Fruit fly (Drosophila melanogaster): Measurements from ENCODE around the gene sturkopf.
A peak's percentile ranks its signal among the peaks of the same experiment; 100 is the strongest.

Gene sturkopf

dm6 chr3L:1298509-1298908 is 14.7 kb downstream of the sturkopf start, which contains the start of gene scf (continued):
- TF ChIP-seq CG16813 (GFP tag; IDR thresholded peaks at IDR 0.05; ENCODE audit: partially characterized antibody) (peak; percentile 33; the same call in 1 of the 3 replicates), prd (optimal IDR thresholded peaks at IDR 0.05) (no peak), prd (GFP tag; IDR thresholded peaks at IDR 0.05) (0 out of 3 replicates have a peak, but pooled peaks have one; percentile 32), stc (GFP tag; IDR thresholded peaks at IDR 0.05) (no peak), shn (GFP tag; optimal IDR thresholded peaks at IDR 0.05) (no peak), jigr1 (GFP tag; IDR thresholded peaks at IDR 0.05) (no peak), Hr39 (optimal IDR thresholded peaks at IDR 0.05) (no peak), Kr (GFP tag; optimal IDR thresholded peaks at IDR 0.05) (no peak), CG10431 (GFP tag; optimal IDR thresholded peaks at IDR 0.05) (no peak), CG11504 (tag; optimal IDR thresholded peaks at IDR 0.05) (no peak), Vsx1 (GFP tag; optimal IDR thresholded peaks at IDR 0.05) (no peak), Ssrp (tag; optimal IDR thresholded peaks at IDR 0.05) (no peak), hth (optimal IDR thresholded peaks at IDR 0.05) (no peak), fd96Cb (tag; optimal IDR thresholded peaks at IDR 0.05) (no peak), CG4282 (GFP tag; optimal IDR thresholded peaks at IDR 0.05) (peak; percentile 28), CG6654 (GFP tag; optimal IDR thresholded peaks at IDR 0.05) (no peak), CG5953 (GFP tag; IDR thresholded peaks at IDR 0.05) (no peak), Dad (GFP tag; optimal IDR thresholded peaks at IDR 0.05) (no peak), CG6272 (GFP tag; IDR thresholded peaks at IDR 0.05) (no peak), mld (GFP tag; IDR thresholded peaks at IDR 0.05; ENCODE audit: partially characterized antibody) (no peak), Doc2 (GFP tag; IDR thresholded peaks at IDR 0.05) (no peak), Hr3 (GFP tag; optimal IDR thresholded peaks at IDR 0.05) (no peak), CG15073 (GFP tag; optimal IDR thresholded peaks at IDR 0.05) (no peak), CG12942 (GFP tag; optimal IDR thresholded peaks at IDR 0.05) (no peak), CG31365 (tag; optimal IDR thresholded peaks at IDR 0.05) (no peak), dysf (GFP tag; IDR thresholded peaks at IDR 0.05) (no peak), HLH3B (GFP tag; IDR thresholded peaks at IDR 0.05) (no peak), NfI (GFP tag; optimal IDR thresholded peaks at IDR 0.05) (no peak), fru (optimal IDR thresholded peaks at IDR 0.05) (no peak), CG16779 (GFP tag; IDR thresholded peaks at IDR 0.05) (no peak), CG8924 (tag; optimal IDR thresholded peaks at IDR 0.05) (peak; percentile 15), CG15011 (GFP tag; optimal IDR thresholded peaks at IDR 0.05) (no peak), Abd-B (GFP tag; optimal IDR thresholded peaks at IDR 0.05) (no peak), Six4 (GFP tag; optimal IDR thresholded peaks at IDR 0.05) (peak; percentile 4), phol (tag; optimal IDR thresholded peaks at IDR 0.05) (peak; percentile 4), CG17912 (GFP tag; optimal IDR thresholded peaks at IDR 0.05) (no peak), H15 (GFP tag; IDR thresholded peaks at IDR 0.05) (0 out of 3 replicates have a peak, but pooled peaks have one; percentile 33), Eip74EF (GFP tag; optimal IDR thresholded peaks at IDR 0.05) (no peak), CG11247 (GFP tag; IDR thresholded peaks at IDR 0.05) (0 out of 2 replicates have a peak, but pooled peaks have one; percentile 15), usp (GFP tag; optimal IDR thresholded peaks at IDR 0.05) (no peak), gsb (GFP tag; IDR thresholded peaks at IDR 0.05) (0 out of 2 replicates have a peak, but pooled peaks have one; percentile 28), ase (GFP tag; IDR thresholded peaks at IDR 0.05) (no peak), Atf3 (GFP tag; optimal IDR thresholded peaks at IDR 0.05) (no peak), CG6813 (GFP tag; optimal IDR thresholded peaks at IDR 0.05) (no peak), Nf-YC (tag; optimal IDR thresholded peaks at IDR 0.05) (peak; percentile 19), scrt (GFP tag; optimal IDR thresholded peaks at IDR 0.05) (no peak), Rx (GFP tag; IDR thresholded peaks at IDR 0.05) (no peak), jumu (GFP tag; optimal IDR thresholded peaks at IDR 0.05) (no peak), CG11696 (GFP tag; IDR thresholded peaks at IDR 0.05) (0 out of 2 replicates have a peak, but pooled peaks have one; percentile 17), Pdp1 (GFP tag; optimal IDR thresholded peaks at IDR 0.05) (no peak), Blimp-1 (GFP tag; optimal IDR thresholded peaks at IDR 0.05) (no peak), CG14710 (tag; optimal IDR thresholded peaks at IDR 0.05) (peak; percentile 36), tin (GFP tag; optimal IDR thresholded peaks at IDR 0.05) (no peak)

All from whole organism, embryonic.